Fruit fly (Drosophila melanogaster) whole organism, adult: ENCODE data around the gene strat.

ENCODE experiments used
- CG12768 ChIP-seq: fragments of 200-800 bp; sonication (Bioruptor generic); optimal IDR thresholded peaks from 2 replicates; lab custom pipeline; 2017; ENCODE audit warnings: missing biosample characterization, missing genetic modification characterization, mild to moderate bottlenecking, moderate library complexity, missing genetic modification reagents
- CG5204 ChIP-seq: fragments of 200-800 bp; sonication (Bioruptor generic); optimal IDR thresholded peaks from 2 replicates; lab custom pipeline; 2016; ENCODE audit warnings: missing biosample characterization, missing genetic modification characterization
- Clk ChIP-seq: fragments of 200-800 bp; sonication (Bioruptor generic); optimal IDR thresholded peaks from 2 replicates; lab custom pipeline; 2017; ENCODE audit warnings: missing biosample characterization, missing genetic modification characterization
- Mnt ChIP-seq: fragments of 200-800 bp; sonication (Bioruptor generic); optimal IDR thresholded peaks from 2 replicates; lab custom pipeline; 2016; ENCODE audit warnings: missing biosample characterization, mild to moderate bottlenecking, missing genetic modification characterization
- bab1 ChIP-seq: fragments of 200-800 bp; sonication (Bioruptor generic); optimal IDR thresholded peaks from 3 replicates; lab custom pipeline; 2019; ENCODE audit warnings: missing biosample characterization, mild to moderate bottlenecking, missing genetic modification characterization, moderate library complexity
- ovo ChIP-seq: fragments of 200-800 bp; sonication (Bioruptor generic); optimal IDR thresholded peaks from 2 replicates; lab custom pipeline; 2016; ENCODE audit warnings: missing biosample characterization, missing genetic modification characterization
- pad ChIP-seq: fragments of 200-800 bp; sonication (Bioruptor generic); optimal IDR thresholded peaks from 3 replicates; lab custom pipeline; 2017; ENCODE audit warnings: missing biosample characterization, missing genetic modification characterization, mild to moderate bottlenecking, moderate library complexity, missing genetic modification reagents

- TF ChIP-seq CG5204 (GFP tag; lab: Kevin White, UChicago) (no peak), bab1 (GFP tag; lab: Kevin White, UChicago) (no peak), Mnt (GFP tag; lab: Kevin White, UChicago) (no peak), CG12768 (GFP tag; lab: Kevin White, UChicago) (no peak), Clk (GFP tag; lab: Kevin White, UChicago) (no peak), pad (GFP tag; lab: Kevin White, UChicago) (no peak), ovo (GFP tag; lab: Kevin White, UChicago) (no peak)
These were observed 15.5 kb upstream of the strat start for dm6 chr2L:8304635-8305034.
